Worm (Caenorhabditis elegans): ENCODE data around the gene ugt-10.

ugt-10 gene

DNA sequence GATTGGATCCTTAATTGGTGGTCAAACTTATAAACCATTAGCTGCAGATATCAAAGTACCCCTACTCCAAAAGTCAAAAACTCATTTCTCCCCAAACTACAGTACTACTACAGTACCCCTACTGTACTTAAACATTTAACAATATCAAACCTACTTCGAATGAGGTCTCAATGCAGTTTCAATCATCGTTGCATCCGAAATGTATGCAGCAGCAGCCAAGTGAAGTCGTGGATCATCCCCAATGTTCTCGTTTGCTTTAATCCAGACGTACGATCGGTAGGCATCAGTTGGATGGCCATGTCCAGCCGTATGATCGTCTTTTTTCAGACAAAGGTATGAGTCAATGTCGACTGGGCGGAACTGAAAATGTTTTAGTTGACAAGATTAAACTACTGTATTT lies 42.4 kb downstream of the ugt-10 start:
- TF ChIP-seq tbx-2 (tag; optimal IDR thresholded peaks at IDR 0.05) (no peak), elt-1 (tag; optimal IDR thresholded peaks at IDR 0.05) (no peak), ceh-16 (tag; optimal IDR thresholded peaks at IDR 0.05) (no peak), unc-62 (GFP tag; optimal IDR thresholded peaks at IDR 0.05) (no peak), daf-12 (tag; optimal IDR thresholded peaks at IDR 0.05) (no peak), ztf-4 (tag; optimal IDR thresholded peaks at IDR 0.05) (no peak), sea-2 (GFP tag; optimal IDR thresholded peaks at IDR 0.05) (no peak), nhr-76 (tag; optimal IDR thresholded peaks at IDR 0.05) (no peak), fkh-2 (tag; optimal IDR thresholded peaks at IDR 0.05) (no peak), nhr-237 (tag; optimal IDR thresholded peaks at IDR 0.05) (no peak), R02D3.7 (tag; optimal IDR thresholded peaks at IDR 0.05) (no peak), ceh-9 (tag; optimal IDR thresholded peaks at IDR 0.05) (no peak), lin-39 (tag; optimal IDR thresholded peaks at IDR 0.05) (no peak), ceh-82 (tag; optimal IDR thresholded peaks at IDR 0.05) (no peak), nhr-25 (tag; optimal IDR thresholded peaks at IDR 0.05) (no peak), elt-2 (tag; optimal IDR thresholded peaks at IDR 0.05) (no peak), nhr-28 (tag; optimal IDR thresholded peaks at IDR 0.05) (no peak), fos-1 (tag; optimal IDR thresholded peaks at IDR 0.05) (no peak)

DNA sequence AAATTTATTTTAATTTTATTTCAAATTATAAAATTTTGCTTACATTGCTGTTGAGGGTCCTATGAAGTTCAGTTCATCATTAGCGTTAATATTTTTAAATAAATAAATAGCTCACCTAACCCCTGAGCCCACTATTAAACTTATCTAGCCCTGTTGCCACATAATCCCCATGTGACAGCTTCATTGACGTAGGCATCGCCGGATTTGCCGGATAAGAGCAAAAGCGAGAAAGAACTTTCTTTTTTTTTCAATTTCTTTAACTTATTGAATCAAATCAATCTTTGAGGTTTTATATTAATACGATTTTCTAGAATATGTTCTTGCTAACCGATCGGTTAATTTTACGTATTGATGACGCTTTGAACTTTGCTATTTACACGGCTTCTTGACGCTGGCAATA lies 48.0 kb downstream of the ugt-10 start:
- TF ChIP-seq zag-1 (tag; optimal IDR thresholded peaks at IDR 0.05) (no peak), nhr-67 (tag; optimal IDR thresholded peaks at IDR 0.05) (no peak), ceh-9 (tag; optimal IDR thresholded peaks at IDR 0.05) (no peak), nhr-28 (tag; optimal IDR thresholded peaks at IDR 0.05) (no peak), nhr-25 (tag; optimal IDR thresholded peaks at IDR 0.05) (no peak), aly-2 (tag; optimal IDR thresholded peaks at IDR 0.05) (no peak), skn-1 (tag; optimal IDR thresholded peaks at IDR 0.05) (no peak), eor-1 (tag; optimal IDR thresholded peaks at IDR 0.05) (no peak), fkh-2 (tag; optimal IDR thresholded peaks at IDR 0.05) (no peak), ceh-82 (tag; optimal IDR thresholded peaks at IDR 0.05) (no peak), nfya-1 (tag; optimal IDR thresholded peaks at IDR 0.05; ENCODE audit: insufficient read depth) (no peak), lin-39 (tag; optimal IDR thresholded peaks at IDR 0.05) (no peak), pqm-1 (tag; optimal IDR thresholded peaks at IDR 0.05) (no peak), ztf-11 (tag; optimal IDR thresholded peaks at IDR 0.05) (no peak), lsy-12 (tag; optimal IDR thresholded peaks at IDR 0.05) (no peak)

DNA sequence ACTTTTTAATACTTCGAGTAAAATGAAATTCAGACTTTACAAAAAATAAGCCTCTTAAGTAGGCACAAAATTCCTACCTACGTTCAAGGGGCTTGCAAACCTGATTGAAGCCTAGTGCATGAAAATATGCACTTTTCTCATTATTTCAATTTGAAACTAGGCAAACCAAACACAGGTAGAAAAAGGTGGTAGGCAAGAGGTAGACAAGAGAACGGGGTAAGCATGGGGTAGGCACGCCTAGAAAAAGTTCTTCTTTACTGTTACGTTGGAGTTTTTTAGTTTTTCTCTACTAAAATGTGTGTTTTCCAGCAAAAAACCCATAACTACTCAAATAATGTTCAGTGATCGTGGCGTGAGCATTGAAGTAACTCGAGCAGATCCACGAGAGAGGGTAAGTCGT lies 48.8 kb downstream of the ugt-10 start, which contains the start of gene nex-4:
TSS of gene nex-4 (plus strand) at position 301 of the 400 bp plus-strand sequence.
- no peak for TF ChIP-seq lsy-12 (tag; optimal IDR thresholded peaks at IDR 0.05)
- no peak for TF ChIP-seq nhr-67 (tag; optimal IDR thresholded peaks at IDR 0.05)
- no peak for TF ChIP-seq mdl-1 (tag; optimal IDR thresholded peaks at IDR 0.05)
- no peak for TF ChIP-seq elt-1 (tag; optimal IDR thresholded peaks at IDR 0.05)
- no peak for TF ChIP-seq jun-1 (tag; optimal IDR thresholded peaks at IDR 0.05)
- TF ChIP-seq snpc-4 (tag; optimal IDR thresholded peaks at IDR 0.05), result no peak
- no peak for TF ChIP-seq eor-1 (tag; optimal IDR thresholded peaks at IDR 0.05)
- TF ChIP-seq daf-12 (tag; optimal IDR thresholded peaks at IDR 0.05), result no peak
- no peak for TF ChIP-seq zag-1 (tag; optimal IDR thresholded peaks at IDR 0.05)

DNA sequence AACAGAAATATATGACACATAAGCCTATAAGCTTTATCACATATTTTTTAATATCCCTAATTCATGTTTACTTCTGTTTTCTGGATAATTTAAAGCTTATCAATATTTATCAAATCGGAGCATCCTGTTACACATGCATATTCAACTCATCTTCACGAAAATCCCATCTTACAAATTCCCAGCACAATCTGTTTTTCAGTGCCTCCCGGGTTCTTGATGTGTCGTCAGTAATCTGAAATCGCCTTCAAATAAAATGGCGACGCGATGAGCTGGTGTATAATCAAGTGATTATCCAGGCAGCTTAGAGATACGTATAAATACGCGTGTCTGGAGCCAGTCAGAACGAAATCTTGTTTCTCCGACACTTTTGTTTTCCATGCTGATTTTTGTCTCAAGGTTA lies 49.5 kb downstream of the ugt-10 start:
- no peak for TF ChIP-seq hmg-11 (tag; optimal IDR thresholded peaks at IDR 0.05)
- TF ChIP-seq tbx-2 (tag; optimal IDR thresholded peaks at IDR 0.05), result no peak
- no peak for TF ChIP-seq nhr-67 (tag; optimal IDR thresholded peaks at IDR 0.05)
- TF ChIP-seq elt-1 (tag; optimal IDR thresholded peaks at IDR 0.05), result no peak
- TF ChIP-seq nhr-25 (tag; optimal IDR thresholded peaks at IDR 0.05), result no peak
- no peak for TF ChIP-seq nhr-237 (tag; optimal IDR thresholded peaks at IDR 0.05)
- no peak for TF ChIP-seq lin-39 (tag; optimal IDR thresholded peaks at IDR 0.05)
- no peak for TF ChIP-seq egl-27 (tag; optimal IDR thresholded peaks at IDR 0.05)
- TF ChIP-seq unc-39 (tag; optimal IDR thresholded peaks at IDR 0.05), result no peak
- TF ChIP-seq nhr-11 (tag; optimal IDR thresholded peaks at IDR 0.05), result no peak
- no peak for TF ChIP-seq elt-2 (tag; optimal IDR thresholded peaks at IDR 0.05)
- no peak for TF ChIP-seq nhr-43 (tag; optimal IDR thresholded peaks at IDR 0.05; ENCODE audit: poor library complexity, severe bottlenecking)
- no peak for TF ChIP-seq unc-62 (GFP tag; optimal IDR thresholded peaks at IDR 0.05)
- TF ChIP-seq nhr-76 (tag; optimal IDR thresholded peaks at IDR 0.05), result no peak
- TF ChIP-seq R02D3.7 (tag; optimal IDR thresholded peaks at IDR 0.05), result no peak
- TF ChIP-seq nhr-12 (tag; optimal IDR thresholded peaks at IDR 0.05), result no peak
- no peak for TF ChIP-seq pqm-1 (tag; optimal IDR thresholded peaks at IDR 0.05)
- no peak for TF ChIP-seq ceh-28 (tag; optimal IDR thresholded peaks at IDR 0.05)
- TF ChIP-seq zag-1 (tag; optimal IDR thresholded peaks at IDR 0.05), result no peak
- TF ChIP-seq jun-1 (tag; optimal IDR thresholded peaks at IDR 0.05), result no peak

All from whole organism, L3 larva.